Worm (Caenorhabditis elegans): ENCODE measurements around the gene elp-1.

- TF ChIP-seq ceh-13 (GFP tag; optimal IDR thresholded peaks at IDR 0.05) (no peak), hmbx-1 (tag; optimal IDR thresholded peaks at IDR 0.05) (no peak), ets-7 (tag; optimal IDR thresholded peaks at IDR 0.05) (no peak), flt-1 (GFP tag; IDR thresholded peaks at IDR 0.05) (no peak), tbx-11 (GFP tag; IDR thresholded peaks at IDR 0.05) (no peak), hnd-1 (tag; optimal IDR thresholded peaks at IDR 0.05) (no peak)
Observed at ce11 chrV:20790011-20790410, 20.1 kb upstream of the elp-1 start, which contains the start of gene Y44A6D.1.

Data from whole organism, early embryonic.